Worm (Caenorhabditis elegans) whole organism, late embryonic: ENCODE results near the gene Y56A3A.16.

Source experiments
- F13H6.1 ChIP-seq: sonication (generic microtip); optimal IDR thresholded peaks from 2 replicates; lab custom pipeline; 2016; ENCODE audit warnings: missing genetic modification characterization, missing compliant biosample characterization
- K02D7.2 ChIP-seq: sonication (generic microtip); optimal IDR thresholded peaks from 2 replicates; lab custom pipeline; 2017; ENCODE audit warnings: mild to moderate bottlenecking, missing genetic modification characterization, missing compliant biosample characterization
- ama-1 ChIP-seq: fragments of 150-350 bp; optimal IDR thresholded peaks from 2 replicates; lab custom pipeline; 2014
- ceh-24 ChIP-seq: sonication (generic microtip); optimal IDR thresholded peaks from 2 replicates; lab custom pipeline; 2016; ENCODE audit warnings: mild to moderate bottlenecking, missing genetic modification characterization, missing compliant biosample characterization
- ceh-9 ChIP-seq: sonication (generic microtip); optimal IDR thresholded peaks from 2 replicates; lab custom pipeline; 2016; ENCODE audit warnings: mild to moderate bottlenecking, missing genetic modification characterization, inconsistent platforms, missing compliant biosample characterization
- che-1 ChIP-seq: sonication (generic microtip); optimal IDR thresholded peaks from 2 replicates; lab custom pipeline; 2016; ENCODE audit warnings: mild to moderate bottlenecking, missing genetic modification characterization, missing compliant biosample characterization
- fkh-10 ChIP-seq: fragments of 150-350 bp; optimal IDR thresholded peaks from 2 replicates; lab custom pipeline; 2014; ENCODE audit warnings: missing biosample characterization, missing genetic modification reagents, missing genetic modification characterization
- hlh-6 ChIP-seq: sonication (generic microtip); optimal IDR thresholded peaks from 2 replicates; lab custom pipeline; 2016; ENCODE audit warnings: missing genotype, missing genetic modification characterization, missing compliant biosample characterization
- nhr-11 ChIP-seq: fragments of 150-350 bp; optimal IDR thresholded peaks from 2 replicates; lab custom pipeline; 2014; ENCODE audit warnings: missing biosample characterization, missing genetic modification characterization
- npax-4 ChIP-seq: sonication (generic microtip); optimal IDR thresholded peaks from 2 replicates; lab custom pipeline; 2016; ENCODE audit warnings: missing genetic modification characterization, missing compliant biosample characterization
- rnt-1 ChIP-seq: sonication (generic microtip); optimal IDR thresholded peaks from 2 replicates; lab custom pipeline; 2016; ENCODE audit warnings: missing genetic modification characterization, missing compliant biosample characterization
- syd-9 ChIP-seq: sonication (generic microtip); optimal IDR thresholded peaks from 2 replicates; lab custom pipeline; 2016; ENCODE audit warnings: mild to moderate bottlenecking, missing genetic modification characterization, moderate library complexity, missing compliant biosample characterization
- tbx-2 ChIP-seq: sonication (generic microtip); optimal IDR thresholded peaks from 2 replicates; lab custom pipeline; 2016; ENCODE audit warnings: missing genetic modification characterization, missing compliant biosample characterization
- ztf-16 ChIP-seq: sonication (generic microtip); optimal IDR thresholded peaks from 2 replicates; lab custom pipeline; 2017; ENCODE audit warnings: missing genetic modification characterization, missing compliant biosample characterization

DNA sequence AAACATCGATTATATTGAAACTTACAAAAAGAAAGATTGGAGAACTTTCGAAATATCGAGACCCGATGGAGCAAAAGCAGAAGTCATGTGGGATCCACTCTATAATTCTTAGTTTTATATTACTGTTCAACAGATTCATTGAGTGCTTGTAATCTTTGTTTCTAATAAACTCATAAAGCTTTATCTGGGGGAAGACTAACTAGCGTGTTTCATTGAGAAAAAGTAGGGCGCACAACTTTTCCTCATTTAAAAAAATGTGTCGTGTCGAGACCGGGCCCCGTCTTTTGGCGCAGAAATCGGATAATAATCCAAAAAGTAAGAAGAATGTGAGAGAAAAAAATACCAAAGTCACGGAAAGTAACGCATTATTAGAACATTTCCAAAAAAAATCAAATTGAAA is 4.3 kb downstream of the Y56A3A.16 start, which contains the start of gene faah-4:
- no peak for TF ChIP-seq K02D7.2 (tag; lab: Kevin White, UChicago)
- no peak for TF ChIP-seq hlh-6 (tag; lab: Kevin White, UChicago)
- no peak for TF ChIP-seq syd-9 (tag; lab: Kevin White, UChicago)
- no peak for TF ChIP-seq rnt-1 (tag; lab: Kevin White, UChicago)
- no peak for TF ChIP-seq fkh-10 (GFP tag; lab: Kevin White, UChicago)
- no peak for TF ChIP-seq ama-1 (lab: Kevin White, UChicago)
- no peak for TF ChIP-seq che-1 (tag; lab: Kevin White, UChicago)
- TF ChIP-seq ztf-16 (tag; lab: Kevin White, UChicago) = no peak
- TF ChIP-seq F13H6.1 = no peak
- no peak for TF ChIP-seq ceh-24 (tag; lab: Kevin White, UChicago)
- no peak for TF ChIP-seq npax-4 (tag; lab: Kevin White, UChicago)
- no peak for TF ChIP-seq ceh-9 (tag; lab: Kevin White, UChicago)
- TF ChIP-seq tbx-2 = no peak
- no peak for TF ChIP-seq nhr-11 (tag; lab: Kevin White, UChicago)
